Fruit fly (Drosophila melanogaster): ENCODE measurements around the gene FMRFaR.

The FMRFaR gene

dm6 chr3L:3060054-3060979 lies 58.8 kb downstream of the FMRFaR start (continued):
- TF ChIP-seq CG5245 (GFP tag; optimal IDR thresholded peaks at IDR 0.05) (peak; percentile 98), nerfin-2 (GFP tag; IDR thresholded peaks at IDR 0.05; ENCODE audit: partially characterized antibody) (no peak), Optix (GFP tag; IDR thresholded peaks at IDR 0.05) (peak; percentile 100), br (optimal IDR thresholded peaks at IDR 0.05) (no peak), Mad (GFP tag; optimal IDR thresholded peaks at IDR 0.05) (peak; percentile 98), CG7987 (GFP tag; optimal IDR thresholded peaks at IDR 0.05) (peak; percentile 97), CG4424 (GFP tag; optimal IDR thresholded peaks at IDR 0.05) (peak; percentile 98), Fer2 (tag; optimal IDR thresholded peaks at IDR 0.05) (peak; percentile 92), slp2 (GFP tag; optimal IDR thresholded peaks at IDR 0.05) (peak; percentile 97), CG6765 (GFP tag; optimal IDR thresholded peaks at IDR 0.05) (peak; percentile 97), Sox100B (GFP tag; optimal IDR thresholded peaks at IDR 0.05) (peak; percentile 95), CG1832 (GFP tag; optimal IDR thresholded peaks at IDR 0.05) (peak; percentile 58), Kr (GFP tag; optimal IDR thresholded peaks at IDR 0.05) (peak; percentile 49), her (GFP tag; optimal IDR thresholded peaks at IDR 0.05) (peak; percentile 97), Hr39 (optimal IDR thresholded peaks at IDR 0.05) (no peak), Dp (GFP tag; optimal IDR thresholded peaks at IDR 0.05) (peak; percentile 7), CG3163 (GFP tag; optimal IDR thresholded peaks at IDR 0.05) (peak; percentile 93), bcd (GFP tag; optimal IDR thresholded peaks at IDR 0.05) (peak; percentile 99), CG3281 (GFP tag; optimal IDR thresholded peaks at IDR 0.05) (peak; percentile 98), CG10565 (GFP tag; optimal IDR thresholded peaks at IDR 0.05) (peak; percentile 84), CG31441 (GFP tag; IDR thresholded peaks at IDR 0.05) (peak; percentile 95), seq (GFP tag; IDR thresholded peaks at IDR 0.05) (peak; percentile 99), CG5180 (GFP tag; optimal IDR thresholded peaks at IDR 0.05) (peak; percentile 90), CG12155 (GFP tag; optimal IDR thresholded peaks at IDR 0.05) (peak; percentile 98), CG6175 (GFP tag; IDR thresholded peaks at IDR 0.05) (peak; percentile 98), Med (GFP tag) (peak; percentile 100), sd (tag; optimal IDR thresholded peaks at IDR 0.05) (peak; percentile 88), usp (GFP tag; optimal IDR thresholded peaks at IDR 0.05) (no peak), Nf-YB (GFP tag; optimal IDR thresholded peaks at IDR 0.05) (peak; percentile 76), CG10959 (GFP tag; IDR thresholded peaks at IDR 0.05) (peak; percentile 98), Dek (tag; optimal IDR thresholded peaks at IDR 0.05) (peak; percentile 97), dmrt11E (tag; optimal IDR thresholded peaks at IDR 0.05) (peak; percentile 92), croc (GFP tag; conservative IDR thresholded peaks at IDR 0.05) (peak; percentile 98), dimm (GFP tag; IDR thresholded peaks at IDR 0.05) (peak; percentile 98), ttk (GFP tag; IDR thresholded peaks at IDR 0.05) (peak; percentile 99), Gsc (GFP tag; IDR thresholded peaks at IDR 0.05) (peak; percentile 97), NFAT (GFP tag; IDR thresholded peaks at IDR 0.05) (peak; percentile 99), ato (GFP tag; IDR thresholded peaks at IDR 0.05; ENCODE audit: partially characterized antibody) (no peak), CG11093 (GFP tag; IDR thresholded peaks at IDR 0.05) (peak; percentile 99), CG7357 (GFP tag; IDR thresholded peaks at IDR 0.05) (peak; percentile 97), CG11560 (tag; IDR thresholded peaks at IDR 0.05) (peak; percentile 93), sens-2 (GFP tag; IDR thresholded peaks at IDR 0.05) (peak; percentile 98), fru (optimal IDR thresholded peaks at IDR 0.05) (no peak), CG12659 (GFP tag; optimal IDR thresholded peaks at IDR 0.05) (peak; percentile 99), Abd-B (GFP tag; optimal IDR thresholded peaks at IDR 0.05) (peak; percentile 97), CG12219 (GFP tag; optimal IDR thresholded peaks at IDR 0.05) (peak; percentile 98), CG18619 (GFP tag; optimal IDR thresholded peaks at IDR 0.05) (peak; percentile 99), Bteb2 (GFP tag; optimal IDR thresholded peaks at IDR 0.05) (peak; percentile 97), maf-S (GFP tag; optimal IDR thresholded peaks at IDR 0.05) (peak; percentile 99), en (GFP tag; optimal IDR thresholded peaks at IDR 0.05) (peak; percentile 97)
